Fruit fly (Drosophila melanogaster) whole organism, embryonic: ENCODE results near the gene Fancd2.

Experiments used
- Adf1 ChIP-seq: fragments of 200-800 bp; sonication (Bioruptor generic); IDR thresholded peaks from 2 replicates; pipeline ENCODE4 v1.3.6; 2022; ENCODE audit warnings: missing biosample characterization, missing genetic modification characterization
- Bteb2 ChIP-seq: fragments of 200-800 bp; sonication (Bioruptor generic); optimal IDR thresholded peaks from 2 replicates; lab custom pipeline; 2016; ENCODE audit warnings: missing biosample characterization, missing genetic modification characterization
- C15 ChIP-seq: fragments of 200-800 bp; sonication (Bioruptor generic); IDR thresholded peaks from 3 replicates; pipeline ENCODE4 v1.3.6; 2022; ENCODE audit warnings: missing biosample characterization, missing genetic modification characterization
- CG10267 ChIP-seq: fragments of 200-800 bp; sonication (Bioruptor generic); optimal IDR thresholded peaks from 2 replicates; lab custom pipeline; 2018; ENCODE audit warnings: missing biosample characterization, mild to moderate bottlenecking, missing genetic modification characterization, moderate library complexity
- CG10959 ChIP-seq: fragments of 200-800 bp; sonication (Bioruptor generic); IDR thresholded peaks from 2 replicates; pipeline ENCODE4 v1.3.6; 2022; ENCODE audit warnings: missing biosample characterization, missing genetic modification characterization
- CG11723 ChIP-seq: fragments of 200-800 bp; sonication (Bioruptor generic); optimal IDR thresholded peaks from 2 replicates; lab custom pipeline; 2017; ENCODE audit warnings: missing biosample characterization, mild to moderate bottlenecking, missing genetic modification characterization
- CG15514 ChIP-seq: fragments of 200-800 bp; sonication (Bioruptor generic); optimal IDR thresholded peaks from 3 replicates; lab custom pipeline; 2017; ENCODE audit warnings: missing biosample characterization, missing genetic modification characterization, mild to moderate bottlenecking, moderate library complexity, missing genetic modification reagents
- CG18476 ChIP-seq: fragments of 200-800 bp; sonication (Bioruptor generic); optimal IDR thresholded peaks from 2 replicates; lab custom pipeline; 2016; ENCODE audit warnings: missing biosample characterization, mild to moderate bottlenecking, missing genetic modification characterization
- CG18599 ChIP-seq: fragments of 200-800 bp; sonication (Bioruptor generic); optimal IDR thresholded peaks from 3 replicates; lab custom pipeline; 2017; ENCODE audit warnings: missing biosample characterization, missing genetic modification characterization, mild to moderate bottlenecking, moderate library complexity, missing genetic modification reagents
- CG2129 ChIP-seq: fragments of 200-800 bp; sonication (Bioruptor generic); IDR thresholded peaks from 2 replicates; pipeline ENCODE4 v1.3.6; 2022; ENCODE audit warnings: missing biosample characterization, missing genetic modification characterization; ENCODE audit not compliant: partially characterized antibody
- CG2712 ChIP-seq: fragments of 200-800 bp; optimal IDR thresholded peaks from 3 replicates; lab custom pipeline; 2019; ENCODE audit warnings: missing biosample characterization, mild to moderate bottlenecking, missing genetic modification characterization, moderate library complexity
- CG30431 ChIP-seq: fragments of 200-800 bp; sonication (Bioruptor generic); optimal IDR thresholded peaks from 2 replicates; lab custom pipeline; 2017; ENCODE audit warnings: missing biosample characterization, missing genetic modification characterization
- CG3995 ChIP-seq: fragments of 200-800 bp; sonication (Bioruptor generic); optimal IDR thresholded peaks from 3 replicates; lab custom pipeline; 2016; ENCODE audit warnings: missing biosample characterization, missing genetic modification characterization
- CG4617 ChIP-seq: fragments of 200-800 bp; sonication (Bioruptor generic); optimal IDR thresholded peaks from 3 replicates; lab custom pipeline; 2016; ENCODE audit warnings: missing biosample characterization, missing genetic modification characterization, borderline replicate concordance
- CG4730 ChIP-seq: fragments of 200-800 bp; sonication (Bioruptor generic); IDR thresholded peaks from 2 replicates; pipeline ENCODE4 v1.3.6; 2022; ENCODE audit warnings: missing biosample characterization, missing genetic modification characterization
- CG7271 ChIP-seq: fragments of 200-800 bp; sonication (Bioruptor generic); optimal IDR thresholded peaks from 2 replicates; lab custom pipeline; 2018; ENCODE audit warnings: missing biosample characterization, mild to moderate bottlenecking, missing genetic modification characterization, moderate library complexity
- CG7357 ChIP-seq: fragments of 200-800 bp; sonication (Bioruptor generic); IDR thresholded peaks from 3 replicates; pipeline ENCODE4 v1.3.6; 2022; ENCODE audit warnings: missing biosample characterization, missing genetic modification characterization
- CG7963 ChIP-seq: fragments of 200-800 bp; sonication (Bioruptor generic); IDR thresholded peaks from 3 replicates; pipeline ENCODE4 v1.3.6; 2022; ENCODE audit warnings: missing biosample characterization, missing genetic modification characterization; ENCODE audit not compliant: partially characterized antibody
- CG8359 ChIP-seq: fragments of 200-800 bp; sonication (Bioruptor generic); optimal IDR thresholded peaks from 2 replicates; lab custom pipeline; 2017; ENCODE audit warnings: missing biosample characterization, mild to moderate bottlenecking, missing genetic modification characterization, borderline replicate concordance
- CG9609 ChIP-seq: fragments of 200-800 bp; sonication (Bioruptor generic); optimal IDR thresholded peaks from 3 replicates; lab custom pipeline; 2016; ENCODE audit warnings: missing biosample characterization, missing genetic modification characterization
- CG9797 ChIP-seq: fragments of 200-800 bp; sonication (Bioruptor generic); optimal IDR thresholded peaks from 3 replicates; lab custom pipeline; 2018; ENCODE audit warnings: missing biosample characterization, mild to moderate bottlenecking, missing genetic modification characterization
- D19A ChIP-seq: fragments of 200-800 bp; optimal IDR thresholded peaks from 3 replicates; lab custom pipeline; 2019; ENCODE audit warnings: missing biosample characterization, mild to moderate bottlenecking, missing genetic modification characterization, moderate library complexity
- Dek ChIP-seq: fragments of 200-800 bp; sonication (Bioruptor generic); optimal IDR thresholded peaks from 3 replicates; lab custom pipeline; 2019; ENCODE audit warnings: missing biosample characterization, mild to moderate bottlenecking, missing genetic modification characterization, moderate library complexity
- Doc3 ChIP-seq: fragments of 200-800 bp; sonication (Bioruptor generic); IDR thresholded peaks from 3 replicates; pipeline ENCODE4 v1.3.6; 2022; ENCODE audit warnings: missing biosample characterization, missing genetic modification characterization; ENCODE audit not compliant: partially characterized antibody
- Dref ChIP-seq: fragments of 200-800 bp; sonication (Bioruptor generic); IDR thresholded peaks from 2 replicates; pipeline ENCODE4 v1.3.6; 2022; ENCODE audit warnings: missing biosample characterization, missing genetic modification characterization
- Fer1 ChIP-seq: fragments of 200-800 bp; sonication (Bioruptor generic); optimal IDR thresholded peaks from 2 replicates; lab custom pipeline; 2017; ENCODE audit warnings: missing biosample characterization, mild to moderate bottlenecking, missing genetic modification characterization
- Gug ChIP-seq: fragments of 200-800 bp; sonication (Bioruptor generic); IDR thresholded peaks from 4 replicates; pipeline ENCODE4 v1.3.6; 2022; ENCODE audit warnings: missing biosample characterization, missing genetic modification characterization
- HmgD ChIP-seq: fragments of 200-800 bp; sonication (Bioruptor generic); optimal IDR thresholded peaks from 3 replicates; lab custom pipeline; 2016; ENCODE audit warnings: missing biosample characterization, missing genetic modification characterization
- Hmx ChIP-seq: fragments of 200-800 bp; sonication (Bioruptor generic); optimal IDR thresholded peaks from 2 replicates; lab custom pipeline; 2016; ENCODE audit warnings: missing biosample characterization, missing genetic modification characterization
- Hr3 ChIP-seq: fragments of 200-800 bp; sonication (Bioruptor generic); optimal IDR thresholded peaks from 3 replicates; lab custom pipeline; 2016; ENCODE audit warnings: missing biosample characterization, missing genetic modification characterization
- Mad ChIP-seq: fragments of 200-800 bp; sonication (Bioruptor generic); optimal IDR thresholded peaks from 2 replicates; lab custom pipeline; 2016; ENCODE audit warnings: missing biosample characterization, missing genetic modification characterization
- aop ChIP-seq: fragments of 200-800 bp; sonication (Bioruptor generic); IDR thresholded peaks from 2 replicates; pipeline ENCODE4 v1.3.6; 2022; ENCODE audit warnings: missing biosample characterization, missing genetic modification characterization
- ara ChIP-seq: fragments of 200-800 bp; sonication (Bioruptor generic); IDR thresholded peaks from 2 replicates; pipeline ENCODE4 v1.3.6; 2022; ENCODE audit warnings: missing biosample characterization, missing genetic modification characterization
- az2 ChIP-seq: fragments of 200-800 bp; sonication (Bioruptor generic); optimal IDR thresholded peaks from 3 replicates; lab custom pipeline; 2016; ENCODE audit warnings: missing biosample characterization, missing genetic modification characterization
- bbx ChIP-seq: fragments of 200-800 bp; sonication (Bioruptor generic); IDR thresholded peaks from 2 replicates; pipeline ENCODE4 v1.3.6; 2022; ENCODE audit warnings: missing biosample characterization, missing genetic modification characterization; ENCODE audit not compliant: partially characterized antibody
- bcd ChIP-seq: fragments of 200-800 bp; sonication (Bioruptor generic); optimal IDR thresholded peaks from 2 replicates; lab custom pipeline; 2017; ENCODE audit warnings: missing biosample characterization, mild to moderate bottlenecking, missing genetic modification characterization
- bsh ChIP-seq, 2 experiments: fragments of 200-800 bp; sonication (Bioruptor generic); optimal IDR thresholded peaks; 2 replicates each; lab custom pipeline; 2017 to 2018; ENCODE audit warnings: mild to moderate bottlenecking in 2 of 2, missing biosample characterization in 2 of 2, missing genetic modification characterization in 2 of 2, moderate library complexity in 1 of 2
- cas ChIP-seq: fragments of 200-800 bp; sonication (Bioruptor generic); IDR thresholded peaks from 2 replicates; pipeline ENCODE4 v1.3.6; 2022; ENCODE audit warnings: missing biosample characterization, missing genetic modification characterization
- chinmo ChIP-seq: fragments of 200-800 bp; sonication (Bioruptor generic); IDR thresholded peaks from 4 replicates; pipeline ENCODE4 v1.3.6; 2022; ENCODE audit warnings: missing biosample characterization, missing genetic modification characterization; ENCODE audit not compliant: partially characterized antibody
- chn ChIP-seq: fragments of 200-800 bp; sonication (Bioruptor generic); optimal IDR thresholded peaks from 2 replicates; lab custom pipeline; 2016; ENCODE audit warnings: missing biosample characterization, missing genetic modification characterization
- ems ChIP-seq: fragments of 200-800 bp; sonication (Bioruptor generic); optimal IDR thresholded peaks from 3 replicates; lab custom pipeline; 2016; ENCODE audit warnings: missing biosample characterization, missing genetic modification characterization
- en ChIP-seq: fragments of 200-800 bp; sonication (Bioruptor generic); optimal IDR thresholded peaks from 2 replicates; lab custom pipeline; 2016; ENCODE audit warnings: missing biosample characterization, missing genetic modification characterization
- fd64A ChIP-seq: fragments of 200-800 bp; sonication (Bioruptor generic); optimal IDR thresholded peaks from 3 replicates; lab custom pipeline; 2018; ENCODE audit warnings: missing biosample characterization, mild to moderate bottlenecking, missing genetic modification characterization
- fd96Cb ChIP-seq: fragments of 200-800 bp; sonication (Bioruptor generic); optimal IDR thresholded peaks from 2 replicates; lab custom pipeline; 2018; ENCODE audit warnings: missing biosample characterization, mild to moderate bottlenecking, missing genetic modification characterization, moderate library complexity
- gcm2 ChIP-seq: fragments of 200-800 bp; sonication (Bioruptor generic); optimal IDR thresholded peaks from 2 replicates; lab custom pipeline; 2016; ENCODE audit warnings: missing biosample characterization, missing genetic modification characterization
- gt ChIP-seq: fragments of 200-800 bp; sonication (Bioruptor generic); IDR thresholded peaks from 2 replicates; pipeline ENCODE4 v1.3.6; 2022; ENCODE audit warnings: missing biosample characterization, missing genetic modification characterization
- ken ChIP-seq: fragments of 200-800 bp; sonication (Bioruptor generic); IDR thresholded peaks from 3 replicates; pipeline ENCODE4 v1.3.6; 2022; ENCODE audit warnings: missing biosample characterization, missing genetic modification characterization
- seq ChIP-seq: fragments of 200-800 bp; sonication (Bioruptor generic); IDR thresholded peaks from 2 replicates; pipeline ENCODE4 v1.3.6; 2022; ENCODE audit warnings: missing biosample characterization, missing genetic modification characterization
- zen2 ChIP-seq: fragments of 200-800 bp; sonication (Bioruptor generic); IDR thresholded peaks from 3 replicates; pipeline ENCODE4 v1.3.6; 2022; ENCODE audit warnings: missing biosample characterization, missing genetic modification characterization; ENCODE audit not compliant: partially characterized antibody

The Fancd2 gene

dm6 chr3R:20821815-20822375 lies 5.9 kb upstream of the Fancd2 start, which contains the start of the genes CG17271 and RpS20 (continued):
- TF ChIP-seq Doc3 (GFP tag; lab: Robert Waterston, UW) (no peak), seq (GFP tag; lab: Robert Waterston, UW) (peak; percentile 87), HmgD (GFP tag; lab: Kevin White, UChicago) (peak; percentile 96), CG18476 (GFP tag; lab: Kevin White, UChicago) (peak; percentile 86), Mad (GFP tag; lab: Kevin White, UChicago) (peak; percentile 94), C15 (GFP tag; lab: Robert Waterston, UW) (peak; percentile 67; the same call in 1 of the 3 replicates), gcm2 (GFP tag; lab: Kevin White, UChicago) (peak; percentile 88), CG9797 (GFP tag; lab: Kevin White, UChicago) (peak; percentile 88), fd96Cb (tag; lab: Kevin White, UChicago) (peak; percentile 76), Gug (GFP tag; lab: Robert Waterston, UW) (peak; percentile 91), gt (GFP tag; lab: Robert Waterston, UW) (peak; percentile 67; the same call in 1 of the 2 replicates), az2 (GFP tag; lab: Kevin White, UChicago) (peak; percentile 90), Fer1 (peak; percentile 90), chn (GFP tag; lab: Kevin White, UChicago) (peak; percentile 93), CG30431 (GFP tag; lab: Kevin White, UChicago) (peak; percentile 79), bbx (0 out of 2 replicates have a peak, but pooled peaks have one; percentile 18), CG4730 (GFP tag; lab: Robert Waterston, UW) (peak; percentile 87), Dek (tag; lab: Kevin White, UChicago) (peak; percentile 84), CG3995 (GFP tag; lab: Kevin White, UChicago) (peak; percentile 64), CG8359 (GFP tag; lab: Kevin White, UChicago) (peak; percentile 43), ems (peak; percentile 94), CG18599 (GFP tag; lab: Kevin White, UChicago) (peak; percentile 92), CG9609 (GFP tag; lab: Kevin White, UChicago) (peak; percentile 94), ara (GFP tag; lab: Robert Waterston, UW) (peak; percentile 84), chinmo (GFP tag; lab: Robert Waterston, UW) (0 out of 4 replicates have a peak, but pooled peaks have one; percentile 35), Hr3 (peak; percentile 94), aop (GFP tag; lab: Robert Waterston, UW) (peak; percentile 76; the same call in 1 of the 2 replicates), Hmx (GFP tag; lab: Kevin White, UChicago) (peak; percentile 75), zen2 (no peak), CG10959 (GFP tag; lab: Robert Waterston, UW) (peak; percentile 67), ken (GFP tag; lab: Robert Waterston, UW) (peak; percentile 89), CG7271 (tag; lab: Kevin White, UChicago) (peak; percentile 59), Bteb2 (GFP tag; lab: Kevin White, UChicago) (peak; percentile 92), CG15514 (peak; percentile 94), CG2712 (tag; lab: Kevin White, UChicago) (peak; percentile 90), CG7963 (GFP tag; lab: Robert Waterston, UW) (no peak), CG4617 (GFP tag; lab: Kevin White, UChicago) (peak; percentile 85), CG11723 (GFP tag; lab: Kevin White, UChicago) (peak; percentile 68), bcd (peak; percentile 90), fd64A (GFP tag; lab: Kevin White, UChicago) (peak; percentile 27), Dref (peak; percentile 37; the same call in 1 of the 2 replicates), CG7357 (GFP tag; lab: Robert Waterston, UW) (peak; percentile 73), D19A (tag; lab: Kevin White, UChicago) (peak; percentile 61), CG10267 (peak; percentile 88), cas (peak; percentile 65; the same call in 1 of the 2 replicates), en (GFP tag; lab: Kevin White, UChicago) (peak; percentile 90), CG2129 (GFP tag; lab: Robert Waterston, UW) (no peak), Adf1 (GFP tag; lab: Robert Waterston, UW) (peak; percentile 63), bsh (GFP tag; optimal IDR thresholded peaks at IDR 0.05; lab: Kevin White, UChicago) (peak in 1 of 2 experiments; percentile 86)
